Worm (Caenorhabditis elegans): ENCODE data around the gene cht-3.

DNA sequence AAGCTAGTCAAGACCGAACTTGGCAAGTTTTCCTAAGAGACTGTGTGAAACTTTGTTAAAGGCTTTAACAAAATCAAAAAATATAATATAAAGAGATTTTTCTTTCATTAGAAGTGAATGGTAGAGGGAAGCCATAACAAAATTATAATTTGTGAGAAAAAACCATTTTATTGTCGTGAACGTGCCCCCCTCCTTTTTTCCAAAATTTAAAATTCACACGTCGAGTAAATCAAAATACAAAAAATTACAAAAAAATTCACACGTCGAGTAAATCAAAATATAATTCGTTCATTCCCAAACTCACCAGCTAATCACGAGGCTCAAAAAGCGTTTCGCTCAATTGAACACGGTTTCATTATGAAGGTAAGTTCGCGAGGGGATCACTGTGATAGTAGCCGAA is 6.1 kb downstream of the cht-3 start, which contains the start of gene C25A8.2:
- no peak for TF ChIP-seq dao-5 (tag; optimal IDR thresholded peaks at IDR 0.05)
- no peak for TF ChIP-seq W03F9.2 (tag; optimal IDR thresholded peaks at IDR 0.05)
